Fruit fly (Drosophila melanogaster): ENCODE results near the gene CG12984.

The CG12984 gene

DNA sequence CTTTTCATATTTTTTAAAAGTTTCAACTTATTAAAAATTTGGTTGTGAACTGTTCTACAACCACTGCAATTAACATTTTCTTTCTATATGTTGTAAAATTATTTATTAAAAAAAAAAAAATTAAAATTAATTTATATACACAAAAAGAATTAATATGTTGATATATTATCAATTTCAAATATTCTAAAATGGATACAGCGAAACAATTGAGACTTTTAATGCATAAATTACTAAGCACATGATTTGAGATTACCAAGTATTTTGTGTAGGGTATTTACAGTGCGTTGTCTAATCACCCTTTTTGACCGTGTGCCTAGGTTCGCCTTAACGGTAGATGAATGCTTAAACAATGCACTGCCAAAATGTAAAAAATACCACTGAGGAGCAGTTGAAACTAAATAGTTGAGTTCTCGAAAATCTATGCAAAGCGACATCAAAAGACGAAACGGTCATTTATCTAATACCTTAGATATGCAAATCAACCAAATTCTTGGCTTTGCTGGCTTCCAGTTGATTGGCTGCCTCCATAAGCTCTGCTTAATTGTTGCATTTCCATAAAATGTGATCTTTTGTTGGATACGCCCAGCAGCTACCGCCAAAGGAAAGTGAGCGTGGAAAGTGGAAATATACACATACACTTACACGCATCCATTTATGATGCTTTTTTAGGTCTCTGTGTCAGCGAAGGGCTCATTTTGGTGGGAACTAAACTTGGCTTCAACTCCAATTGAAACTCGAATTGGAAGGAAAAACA lies 14.3 kb upstream of the CG12984 start (continued):
- TF ChIP-seq slbo (GFP tag; IDR thresholded peaks at IDR 0.05) = no peak
- TF ChIP-seq C15 (GFP tag; IDR thresholded peaks at IDR 0.05) = no peak
- no peak for TF ChIP-seq CG4328 (GFP tag; optimal IDR thresholded peaks at IDR 0.05)
- no peak for TF ChIP-seq scrt (GFP tag; optimal IDR thresholded peaks at IDR 0.05)
- TF ChIP-seq CG16863 (GFP tag; optimal IDR thresholded peaks at IDR 0.05) = no peak
- TF ChIP-seq Aef1 (GFP tag; IDR thresholded peaks at IDR 0.05) = no peak
- no peak for TF ChIP-seq abd-A (tag; optimal IDR thresholded peaks at IDR 0.05)
- TF ChIP-seq CG11398 (GFP tag; optimal IDR thresholded peaks at IDR 0.05) = no peak
- TF ChIP-seq twi (tag; optimal IDR thresholded peaks at IDR 0.05) = no peak
- TF ChIP-seq bsh (GFP tag; optimal IDR thresholded peaks at IDR 0.05) = peak in 1 of 2 experiments; percentile 36
- no peak for TF ChIP-seq CG15269 (tag; optimal IDR thresholded peaks at IDR 0.05)
- TF ChIP-seq Nf-YB (GFP tag; optimal IDR thresholded peaks at IDR 0.05) = peak; percentile 36
- peak; percentile 83 for TF ChIP-seq oc (tag; optimal IDR thresholded peaks at IDR 0.05)
- no peak for TF ChIP-seq CG16779 (GFP tag; IDR thresholded peaks at IDR 0.05)
- peak; percentile 62 for TF ChIP-seq Sox102F (GFP tag; optimal IDR thresholded peaks at IDR 0.05)
- TF ChIP-seq B-H1 (GFP tag; IDR thresholded peaks at IDR 0.05) = no peak
- TF ChIP-seq zfh2 (GFP tag; optimal IDR thresholded peaks at IDR 0.05) = no peak
- peak; percentile 20 for TF ChIP-seq gsb-n (tag; optimal IDR thresholded peaks at IDR 0.05)
- TF ChIP-seq CG9609 (GFP tag; optimal IDR thresholded peaks at IDR 0.05) = no peak
- TF ChIP-seq CG13624 (GFP tag; optimal IDR thresholded peaks at IDR 0.05) = no peak
- no peak for TF ChIP-seq ERR (GFP tag; optimal IDR thresholded peaks at IDR 0.05)
- no peak for TF ChIP-seq dan (GFP tag; IDR thresholded peaks at IDR 0.05)
- TF ChIP-seq pros (GFP tag; optimal IDR thresholded peaks at IDR 0.05) = no peak
- TF ChIP-seq eve (GFP tag; optimal IDR thresholded peaks at IDR 0.05) = peak in 1 of 2 experiments; percentile 43
- no peak for TF ChIP-seq Spps (tag; optimal IDR thresholded peaks at IDR 0.05)
- TF ChIP-seq CG7271 (tag; optimal IDR thresholded peaks at IDR 0.05) = no peak
- TF ChIP-seq NfI (GFP tag; optimal IDR thresholded peaks at IDR 0.05) = no peak
- TF ChIP-seq E2f2 (GFP tag; IDR thresholded peaks at IDR 0.05) = no peak
- no peak for TF ChIP-seq sd (tag; optimal IDR thresholded peaks at IDR 0.05)
- TF ChIP-seq bcd (GFP tag; optimal IDR thresholded peaks at IDR 0.05) = no peak
- TF ChIP-seq Scr (GFP tag; IDR thresholded peaks at IDR 0.05; ENCODE audit: partially characterized antibody) = no peak
- TF ChIP-seq Ravus (GFP tag; IDR thresholded peaks at IDR 0.05) = no peak
- no peak for TF ChIP-seq Dip3 (GFP tag; optimal IDR thresholded peaks at IDR 0.05)
- TF ChIP-seq Hsf (GFP tag; optimal IDR thresholded peaks at IDR 0.05) = no peak
- TF ChIP-seq CG15073 (GFP tag; optimal IDR thresholded peaks at IDR 0.05) = no peak
- peak; percentile 9 for TF ChIP-seq Sox100B (GFP tag; optimal IDR thresholded peaks at IDR 0.05)
- TF ChIP-seq ci (GFP tag; IDR thresholded peaks at IDR 0.05) = 0 out of 3 replicates have a peak, but pooled peaks have one; percentile 10
- TF ChIP-seq nmo (GFP tag; optimal IDR thresholded peaks at IDR 0.05) = peak; percentile 34
- peak; percentile 23 for TF ChIP-seq CoRest (tag; optimal IDR thresholded peaks at IDR 0.05)
- TF ChIP-seq shn (GFP tag; optimal IDR thresholded peaks at IDR 0.05) = no peak
- TF ChIP-seq tna (GFP tag; IDR thresholded peaks at IDR 0.05; ENCODE audit: partially characterized antibody) = no peak
- TF ChIP-seq CG6854 (GFP tag; optimal IDR thresholded peaks at IDR 0.05) = no peak
- no peak for TF ChIP-seq Lhr (GFP tag; optimal IDR thresholded peaks at IDR 0.05)
- TF ChIP-seq CG14667 (GFP tag; IDR thresholded peaks at IDR 0.05) = no peak
- no peak for TF ChIP-seq cas (GFP tag; IDR thresholded peaks at IDR 0.05)
- TF ChIP-seq CG4424 (GFP tag; optimal IDR thresholded peaks at IDR 0.05) = no peak
- TF ChIP-seq sug (tag; optimal IDR thresholded peaks at IDR 0.05) = no peak
- TF ChIP-seq CG10366 (GFP tag; IDR thresholded peaks at IDR 0.05) = no peak
- peak; percentile 7 for TF ChIP-seq ATbp (GFP tag; optimal IDR thresholded peaks at IDR 0.05)
- TF ChIP-seq CG17912 (GFP tag; optimal IDR thresholded peaks at IDR 0.05) = no peak
